In genomic region chr3R:5283360-5283963, dm6 we compare ENCODE assay signal across 7 fruit fly cellular contexts.
TF ChIP-seq lines count a peak whose summit lies in the region.

No protein-coding gene starts in this region.

- TF ChIP-seq CTCF in S2 (optimal IDR thresholded peaks at IDR 0.05; lab: Kevin White, UChicago), result peak; percentile 46 to 49
- peak; percentile 92 for TF ChIP-seq CTCF in whole organism, embryonic (GFP tag; optimal IDR thresholded peaks at IDR 0.05; lab: Kevin White, UChicago)

TF ChIP-seq in Kc167, 6 proteins besides CTCF, POLR2A, EP300 and RAD21:
- TF ChIP-seq insv (optimal IDR thresholded peaks at IDR 0.05; lab: Kevin White, UChicago) (no peak), psq (optimal IDR thresholded peaks at IDR 0.05; lab: Kevin White, UChicago) (peak; percentile 66), h (optimal IDR thresholded peaks at IDR 0.05; lab: Kevin White, UChicago) (no peak), ttk (optimal IDR thresholded peaks at IDR 0.05; lab: Kevin White, UChicago) (no peak), Sin3A (optimal IDR thresholded peaks at IDR 0.05; lab: Kevin White, UChicago) (no peak), Myc (optimal IDR thresholded peaks at IDR 0.05; lab: Kevin White, UChicago) (no peak)

TF ChIP-seq in whole organism, adult, 20 proteins besides CTCF, POLR2A, EP300 and RAD21 (continues in another document):
- TF ChIP-seq CG7045 (GFP tag; optimal IDR thresholded peaks at IDR 0.05; lab: Kevin White, UChicago) (peak; percentile 91), cnc (optimal IDR thresholded peaks at IDR 0.05; lab: Kevin White, UChicago) (no peak), Hr96 (GFP tag; optimal IDR thresholded peaks at IDR 0.05; lab: Kevin White, UChicago) (peak; percentile 81), tj (GFP tag; optimal IDR thresholded peaks at IDR 0.05; lab: Kevin White, UChicago) (peak; percentile 68), kay (GFP tag; lab: Kevin White, UChicago; ENCODE audit: borderline replicate concordance) (peak; percentile 76), CG14711 (tag; optimal IDR thresholded peaks at IDR 0.05; lab: Kevin White, UChicago) (peak; percentile 59), Crg-1 (GFP tag; optimal IDR thresholded peaks at IDR 0.05; lab: Kevin White, UChicago) (peak; percentile 56), CG33017 (tag; optimal IDR thresholded peaks at IDR 0.05; lab: Kevin White, UChicago) (peak; percentile 83), Mnt (GFP tag; optimal IDR thresholded peaks at IDR 0.05; lab: Kevin White, UChicago) (peak; percentile 63), Clk (GFP tag; optimal IDR thresholded peaks at IDR 0.05; lab: Kevin White, UChicago) (peak; percentile 70), CG7101 (tag; optimal IDR thresholded peaks at IDR 0.05; lab: Kevin White, UChicago) (peak; percentile 75), toe (GFP tag; optimal IDR thresholded peaks at IDR 0.05; lab: Kevin White, UChicago) (peak; percentile 76), CG12768 (GFP tag; optimal IDR thresholded peaks at IDR 0.05; lab: Kevin White, UChicago) (peak; percentile 89), cic (GFP tag; optimal IDR thresholded peaks at IDR 0.05; lab: Kevin White, UChicago) (peak; percentile 52), CG11617 (GFP tag; optimal IDR thresholded peaks at IDR 0.05; lab: Kevin White, UChicago) (peak; percentile 86), pad (GFP tag; optimal IDR thresholded peaks at IDR 0.05; lab: Kevin White, UChicago) (peak; percentile 61), CG1620 (GFP tag; optimal IDR thresholded peaks at IDR 0.05; lab: Kevin White, UChicago) (peak; percentile 45)

TF ChIP-seq in whole organism, embryonic, 481 proteins besides CTCF, POLR2A, EP300 and RAD21 (continues in another document):
- TF ChIP-seq vvl (GFP tag; IDR thresholded peaks at IDR 0.05; lab: Robert Waterston, UW), result peak; percentile 88
- TF ChIP-seq prd (optimal IDR thresholded peaks at IDR 0.05; lab: Kevin White, UChicago), result no peak
- peak; percentile 84 for TF ChIP-seq prd (GFP tag; IDR thresholded peaks at IDR 0.05; lab: Robert Waterston, UW)
- TF ChIP-seq tio (GFP tag; optimal IDR thresholded peaks at IDR 0.05; lab: Kevin White, UChicago), result peak; percentile 84
- TF ChIP-seq lov (optimal IDR thresholded peaks at IDR 0.05; lab: Kevin White, UChicago), result no peak
- peak; percentile 72; the same call in 2 of the 3 replicates for TF ChIP-seq lov (GFP tag; IDR thresholded peaks at IDR 0.05; lab: Robert Waterston, UW)
- no peak for TF ChIP-seq hth (optimal IDR thresholded peaks at IDR 0.05; lab: Kevin White, UChicago)
- TF ChIP-seq CG2116 (GFP tag; optimal IDR thresholded peaks at IDR 0.05; lab: Kevin White, UChicago), result peak; percentile 58
- TF ChIP-seq CG10543 (GFP tag; optimal IDR thresholded peaks at IDR 0.05; lab: Kevin White, UChicago), result peak; percentile 97
- peak; percentile 75 for TF ChIP-seq Jarid2 (GFP tag; optimal IDR thresholded peaks at IDR 0.05; lab: Kevin White, UChicago)
- peak; percentile 82 for TF ChIP-seq CG8359 (GFP tag; optimal IDR thresholded peaks at IDR 0.05; lab: Kevin White, UChicago; ENCODE audit: borderline replicate concordance)
- peak; percentile 77 for TF ChIP-seq slou (GFP tag; optimal IDR thresholded peaks at IDR 0.05; lab: Kevin White, UChicago)
- peak; percentile 89 for TF ChIP-seq CG4424 (GFP tag; optimal IDR thresholded peaks at IDR 0.05; lab: Kevin White, UChicago)
- peak; percentile 81 for TF ChIP-seq CG31224 (GFP tag; IDR thresholded peaks at IDR 0.05; lab: Robert Waterston, UW)
- peak; percentile 80 for TF ChIP-seq CG5953 (GFP tag; IDR thresholded peaks at IDR 0.05; lab: Robert Waterston, UW)
- TF ChIP-seq Hey (tag; optimal IDR thresholded peaks at IDR 0.05; lab: Kevin White, UChicago), result peak; percentile 65
- peak; percentile 70 for TF ChIP-seq stc (GFP tag; IDR thresholded peaks at IDR 0.05; lab: Robert Waterston, UW)

TF ChIP-seq in whole organism, prepupa, 60 proteins besides CTCF, POLR2A, EP300 and RAD21 (continues in another document):
- peak; percentile 68 for TF ChIP-seq dsx (GFP tag; optimal IDR thresholded peaks at IDR 0.05; lab: Kevin White, UChicago; ENCODE audit: poor library complexity, severe bottlenecking)
- TF ChIP-seq Sox15 (GFP tag; optimal IDR thresholded peaks at IDR 0.05; lab: Kevin White, UChicago), result peak; percentile 74
- peak; percentile 88 for TF ChIP-seq cyc (GFP tag; optimal IDR thresholded peaks at IDR 0.05; lab: Kevin White, UChicago)
- peak; percentile 85 for TF ChIP-seq CG15336 (GFP tag; IDR thresholded peaks at IDR 0.05; lab: Robert Waterston, UW)
- TF ChIP-seq CG6163 (GFP tag; IDR thresholded peaks at IDR 0.05; lab: Robert Waterston, UW), result peak; percentile 82
- TF ChIP-seq CG6276 (GFP tag; optimal IDR thresholded peaks at IDR 0.05; lab: Kevin White, UChicago), result peak; percentile 91
- peak; percentile 89 for TF ChIP-seq CG3919 (GFP tag; optimal IDR thresholded peaks at IDR 0.05; lab: Kevin White, UChicago)
- peak; percentile 82 for TF ChIP-seq CG7368 (GFP tag; optimal IDR thresholded peaks at IDR 0.05; lab: Kevin White, UChicago)
- TF ChIP-seq CG6808 (GFP tag; optimal IDR thresholded peaks at IDR 0.05; lab: Kevin White, UChicago), result peak; percentile 82
- TF ChIP-seq CG6854 (GFP tag; optimal IDR thresholded peaks at IDR 0.05; lab: Kevin White, UChicago), result peak; percentile 72
- peak; percentile 86 for TF ChIP-seq CG6792 (GFP tag; optimal IDR thresholded peaks at IDR 0.05; lab: Kevin White, UChicago)
- peak; percentile 80 for TF ChIP-seq Gug (GFP tag; IDR thresholded peaks at IDR 0.05; lab: Robert Waterston, UW)
- TF ChIP-seq Sox14 (GFP tag; optimal IDR thresholded peaks at IDR 0.05; lab: Kevin White, UChicago), result peak; percentile 91
- peak; percentile 76 for TF ChIP-seq CG11294 (GFP tag; IDR thresholded peaks at IDR 0.05; lab: Robert Waterston, UW)
- TF ChIP-seq CG8319 (GFP tag; optimal IDR thresholded peaks at IDR 0.05; lab: Kevin White, UChicago), result peak; percentile 80
- peak; percentile 89 for TF ChIP-seq CG31627 (GFP tag; optimal IDR thresholded peaks at IDR 0.05; lab: Kevin White, UChicago)
- peak; percentile 87 for TF ChIP-seq Eip75B (GFP tag; optimal IDR thresholded peaks at IDR 0.05; lab: Kevin White, UChicago)
- TF ChIP-seq vri (GFP tag; optimal IDR thresholded peaks at IDR 0.05; lab: Kevin White, UChicago), result peak; percentile 85

TF ChIP-seq in whole organism, pupa, 21 proteins besides CTCF, POLR2A, EP300 and RAD21 (continues in another document):
- TF ChIP-seq Pif1A (GFP tag; optimal IDR thresholded peaks at IDR 0.05; lab: Kevin White, UChicago) (peak; percentile 83), Ets98B (GFP tag; IDR thresholded peaks at IDR 0.05; lab: Robert Waterston, UW) (peak; percentile 70; the same call in 1 of the 2 replicates), CG13204 (GFP tag; optimal IDR thresholded peaks at IDR 0.05; lab: Kevin White, UChicago) (no peak), CG8301 (tag; optimal IDR thresholded peaks at IDR 0.05; lab: Kevin White, UChicago) (peak; percentile 94), fd96Ca (GFP tag; IDR thresholded peaks at IDR 0.05; lab: Robert Waterston, UW) (peak; percentile 92), CG32121 (GFP tag; IDR thresholded peaks at IDR 0.05; lab: Robert Waterston, UW) (peak; percentile 83), EcR (GFP tag; optimal IDR thresholded peaks at IDR 0.05; lab: Kevin White, UChicago) (no peak), CG4496 (GFP tag; IDR thresholded peaks at IDR 0.05; lab: Robert Waterston, UW) (peak; percentile 86), CG17806 (tag; optimal IDR thresholded peaks at IDR 0.05; lab: Kevin White, UChicago) (peak; percentile 84), CG8159 (tag; optimal IDR thresholded peaks at IDR 0.05; lab: Kevin White, UChicago) (peak; percentile 85), CG12605 (GFP tag; IDR thresholded peaks at IDR 0.05; lab: Robert Waterston, UW) (peak; percentile 66), Snoo (tag; optimal IDR thresholded peaks at IDR 0.05; lab: Kevin White, UChicago) (peak; percentile 83), CG14655 (GFP tag; optimal IDR thresholded peaks at IDR 0.05; lab: Kevin White, UChicago) (peak; percentile 95), CG34367 (tag; optimal IDR thresholded peaks at IDR 0.05; lab: Kevin White, UChicago) (peak; percentile 76), gl (tag; optimal IDR thresholded peaks at IDR 0.05; lab: Kevin White, UChicago) (peak; percentile 60), CG10348 (GFP tag; IDR thresholded peaks at IDR 0.05; lab: Robert Waterston, UW) (0 out of 2 replicates have a peak, but pooled peaks have one; percentile 56), D1 (tag; optimal IDR thresholded peaks at IDR 0.05; lab: Kevin White, UChicago) (peak; percentile 62), Pif1B (GFP tag; optimal IDR thresholded peaks at IDR 0.05; lab: Kevin White, UChicago) (peak; percentile 83), CG15710 (tag; optimal IDR thresholded peaks at IDR 0.05; lab: Kevin White, UChicago) (peak; percentile 80)

TF ChIP-seq in whole organism, wandering third instar larva, 38 proteins besides CTCF, POLR2A, EP300 and RAD21 (continues in another document):
- TF ChIP-seq CrebA (GFP tag; optimal IDR thresholded peaks at IDR 0.05; lab: Kevin White, UChicago; ENCODE audit: borderline replicate concordance), result no peak
- peak; percentile 85 for TF ChIP-seq br (GFP tag; optimal IDR thresholded peaks at IDR 0.05; lab: Kevin White, UChicago)
- TF ChIP-seq Vsx2 (GFP tag; optimal IDR thresholded peaks at IDR 0.05; lab: Kevin White, UChicago; ENCODE audit: partially characterized antibody), result no peak
- TF ChIP-seq Mio (GFP tag; optimal IDR thresholded peaks at IDR 0.05; lab: Kevin White, UChicago), result peak; percentile 27
- peak; percentile 83 for TF ChIP-seq Sp1 (GFP tag; optimal IDR thresholded peaks at IDR 0.05; lab: Kevin White, UChicago)
- no peak for TF ChIP-seq dl (GFP tag; optimal IDR thresholded peaks at IDR 0.05; lab: Kevin White, UChicago; ENCODE audit: insufficient read depth in 1 of 2, partially characterized antibody in 2 of 2)
- no peak for TF ChIP-seq Dfd (GFP tag; optimal IDR thresholded peaks at IDR 0.05; lab: Kevin White, UChicago)
- TF ChIP-seq sv (GFP tag; optimal IDR thresholded peaks at IDR 0.05; lab: Kevin White, UChicago), result peak; percentile 88
- peak; percentile 78 for TF ChIP-seq OdsH (GFP tag; optimal IDR thresholded peaks at IDR 0.05; lab: Kevin White, UChicago)
- peak; percentile 86 for TF ChIP-seq psq (GFP tag; optimal IDR thresholded peaks at IDR 0.05; lab: Kevin White, UChicago)
- peak; percentile 57 for TF ChIP-seq CG9705 (GFP tag; optimal IDR thresholded peaks at IDR 0.05; lab: Kevin White, UChicago)
- no peak for TF ChIP-seq GATAd (GFP tag; optimal IDR thresholded peaks at IDR 0.05; lab: Kevin White, UChicago)
- TF ChIP-seq CG32264 (GFP tag; optimal IDR thresholded peaks at IDR 0.05; lab: Kevin White, UChicago), result peak; percentile 19
- TF ChIP-seq sage (GFP tag; optimal IDR thresholded peaks at IDR 0.05; lab: Kevin White, UChicago), result no peak
- peak; percentile 85 for TF ChIP-seq rgr (GFP tag; optimal IDR thresholded peaks at IDR 0.05; lab: Kevin White, UChicago)
- TF ChIP-seq Dif (GFP tag; optimal IDR thresholded peaks at IDR 0.05; lab: Kevin White, UChicago; ENCODE audit: partially characterized antibody), result no peak
- TF ChIP-seq Myc (optimal IDR thresholded peaks at IDR 0.05; lab: Kevin White, UChicago), result no peak
- TF ChIP-seq ey (GFP tag; optimal IDR thresholded peaks at IDR 0.05; lab: Kevin White, UChicago), result peak; percentile 91
- peak in 1 of 2 experiments; percentile 90 for TF ChIP-seq foxo (GFP tag; optimal IDR thresholded peaks at IDR 0.05; lab: Kevin White, UChicago)
- peak; percentile 80 for TF ChIP-seq dmrt93B (GFP tag; optimal IDR thresholded peaks at IDR 0.05; lab: Kevin White, UChicago)
- peak; percentile 89 for TF ChIP-seq h (GFP tag; optimal IDR thresholded peaks at IDR 0.05; lab: Kevin White, UChicago)
